Worm (Caenorhabditis elegans): Measurements from ENCODE around the gene pes-23.

pes-23 gene

ce11 chrX:6867707-6868106, 33.5 kb upstream of the pes-23 start (continued):
- TF ChIP-seq madf-8 (GFP tag; conservative IDR thresholded peaks at IDR 0.05) (no peak), egrh-3 (GFP tag; IDR thresholded peaks at IDR 0.05) (no peak), rcor-1 (GFP tag; IDR thresholded peaks at IDR 0.05) (peak; percentile 85), unc-62 (GFP tag; optimal IDR thresholded peaks at IDR 0.05) (no peak), tlf-1 (GFP tag; optimal IDR thresholded peaks at IDR 0.05) (peak; percentile 54), ceh-79 (tag; optimal IDR thresholded peaks at IDR 0.05) (peak; percentile 95), B0035.1 (tag; optimal IDR thresholded peaks at IDR 0.05) (peak; percentile 85), lsl-1 (GFP tag; optimal IDR thresholded peaks at IDR 0.05) (peak; percentile 39), ceh-58 (GFP tag; IDR thresholded peaks at IDR 0.05) (peak; percentile 82; the same call in 1 of the 2 replicates), lag-1 (GFP tag; IDR thresholded peaks at IDR 0.05) (no peak), K12H6.12 (tag; optimal IDR thresholded peaks at IDR 0.05) (peak; percentile 15), aptf-2 (GFP tag; conservative IDR thresholded peaks at IDR 0.05) (no peak), ceh-100 (GFP tag; IDR thresholded peaks at IDR 0.05) (no peak; the same call in none of the 2 replicates), B0261.1 (tag; optimal IDR thresholded peaks at IDR 0.05) (peak; percentile 89), lsy-27 (tag; optimal IDR thresholded peaks at IDR 0.05; ENCODE audit: borderline replicate concordance, insufficient read depth) (no peak), hsf-1 (GFP tag; IDR thresholded peaks at IDR 0.05) (peak; percentile 56; the same call in 1 of the 2 replicates), hmg-1.2 (GFP tag; IDR thresholded peaks at IDR 0.05) (peak; percentile 83), B0336.3 (GFP tag; IDR thresholded peaks at IDR 0.05) (no peak; the same call in none of the 2 replicates), attf-6 (GFP tag; IDR thresholded peaks at IDR 0.05) (peak; percentile 79), nhr-179 (tag; optimal IDR thresholded peaks at IDR 0.05) (peak; percentile 79), ekl-4 (GFP tag; IDR thresholded peaks at IDR 0.05) (peak; percentile 77), Y67H2A.10 (GFP tag; conservative IDR thresholded peaks at IDR 0.05) (0 out of 2 replicates have a peak, but pooled peaks have one; percentile 19), madf-3 (GFP tag; IDR thresholded peaks at IDR 0.05) (peak; percentile 75; the same call in 1 of the 2 replicates), nfyb-1 (GFP tag; IDR thresholded peaks at IDR 0.05) (peak; percentile 91), B0019.2 (GFP tag; conservative IDR thresholded peaks at IDR 0.05) (no peak), ztf-28 (GFP tag; IDR thresholded peaks at IDR 0.05) (0 out of 2 replicates have a peak, but pooled peaks have one; percentile 44), F57C9.4 (tag; optimal IDR thresholded peaks at IDR 0.05) (peak; percentile 33), nhr-90 (tag; optimal IDR thresholded peaks at IDR 0.05) (peak; percentile 87), lin-35 (GFP tag; optimal IDR thresholded peaks at IDR 0.05) (peak in 1 of 3 experiments; percentile 76), snpc-3.4 (tag; optimal IDR thresholded peaks at IDR 0.05) (peak; percentile 85), zim-3 (tag; optimal IDR thresholded peaks at IDR 0.05) (peak; percentile 91), die-1 (tag; optimal IDR thresholded peaks at IDR 0.05) (peak; percentile 96), Y53G8AR.9 (GFP tag; conservative IDR thresholded peaks at IDR 0.05) (peak; percentile 84), xnd-1 (tag; optimal IDR thresholded peaks at IDR 0.05) (no peak), F10E7.11 (tag; optimal IDR thresholded peaks at IDR 0.05) (peak; percentile 60), him-1 (tag; optimal IDR thresholded peaks at IDR 0.05) (peak; percentile 93), ceh-27 (GFP tag; optimal IDR thresholded peaks at IDR 0.05) (peak; percentile 77), sptf-2 (GFP tag; optimal IDR thresholded peaks at IDR 0.05) (peak; percentile 89), hmg-20 (GFP tag; IDR thresholded peaks at IDR 0.05) (peak; percentile 84), egl-18 (GFP tag; IDR thresholded peaks at IDR 0.05) (no peak), attf-5 (GFP tag; optimal IDR thresholded peaks at IDR 0.05) (peak; percentile 57), C06A6.2 (GFP tag; conservative IDR thresholded peaks at IDR 0.05) (no peak; the same call in 1 of the 2 replicates), hlh-12 (tag; optimal IDR thresholded peaks at IDR 0.05) (peak; percentile 73), F49E8.2 (tag; optimal IDR thresholded peaks at IDR 0.05; ENCODE audit: insufficient read depth) (peak; percentile 14), F23B12.7 (tag; optimal IDR thresholded peaks at IDR 0.05; ENCODE audit: insufficient read depth) (peak; percentile 57), mel-28 (tag; optimal IDR thresholded peaks at IDR 0.05; ENCODE audit: borderline replicate concordance) (no peak), F37B4.10 (GFP tag; IDR thresholded peaks at IDR 0.05) (0 out of 2 replicates have a peak, but pooled peaks have one; percentile 42), Y53F4B.3 (GFP tag; IDR thresholded peaks at IDR 0.05) (no peak)
